Worm (Caenorhabditis elegans) whole organism, L3 larva: ENCODE results near the gene Y39G8B.13.

Experiments used
- R02D3.7 ChIP-seq: fragments of 150-350 bp; optimal IDR thresholded peaks from 2 replicates; lab custom pipeline; 2014; ENCODE audit warnings: missing biosample characterization, missing genetic modification characterization
- ZK546.5 ChIP-seq: sonication (generic microtip); optimal IDR thresholded peaks from 2 replicates; lab custom pipeline; 2017; ENCODE audit warnings: missing biosample characterization, missing genetic modification characterization
- aly-2 ChIP-seq: fragments of 150-350 bp; optimal IDR thresholded peaks from 2 replicates; lab custom pipeline; 2014; ENCODE audit warnings: missing biosample characterization, missing genetic modification characterization
- daf-12 ChIP-seq: fragments of 150-350 bp; optimal IDR thresholded peaks from 2 replicates; lab custom pipeline; 2014; ENCODE audit warnings: missing biosample characterization, missing genetic modification reagents, missing genetic modification characterization
- egl-27 ChIP-seq: sonication (generic microtip); optimal IDR thresholded peaks from 4 replicates; lab custom pipeline; 2017; ENCODE audit warnings: missing biosample characterization, missing genetic modification reagents, missing genetic modification characterization
- elt-2 ChIP-seq: sonication (generic microtip); optimal IDR thresholded peaks from 2 replicates; lab custom pipeline; 2016; ENCODE audit warnings: missing genetic modification reagents, mild to moderate bottlenecking, missing genetic modification characterization, missing compliant biosample characterization
- elt-3 ChIP-seq, 3 experiments: fragments of 150-350 bp in 1 of 3; sonication (generic microtip) in 2 of 3; optimal IDR thresholded peaks; 2 replicates in 2 of 3; 4 replicates in 1 of 3; lab custom pipeline; 2014 to 2017; ENCODE audit warnings: missing biosample characterization in 3 of 3, missing genetic modification characterization in 3 of 3
- fos-1 ChIP-seq: fragments of 150-350 bp; optimal IDR thresholded peaks from 2 replicates; lab custom pipeline; 2014; ENCODE audit warnings: missing biosample characterization, missing genetic modification characterization
- hmg-11 ChIP-seq: sonication (generic microtip); optimal IDR thresholded peaks from 2 replicates; lab custom pipeline; 2016; ENCODE audit warnings: missing genetic modification characterization, missing compliant biosample characterization
- lin-15B ChIP-seq: fragments of 150-350 bp; optimal IDR thresholded peaks from 2 replicates; lab custom pipeline; 2014; ENCODE audit warnings: missing biosample characterization, missing genetic modification characterization
- lsy-12 ChIP-seq: sonication (generic microtip); optimal IDR thresholded peaks from 2 replicates; lab custom pipeline; 2016; ENCODE audit warnings: mild to moderate bottlenecking, missing genetic modification characterization, missing compliant biosample characterization
- mdl-1 ChIP-seq: fragments of 150-350 bp; optimal IDR thresholded peaks from 2 replicates; lab custom pipeline; 2014; ENCODE audit warnings: missing biosample characterization, missing genetic modification characterization
- nfya-1 ChIP-seq: sonication (generic microtip); optimal IDR thresholded peaks from 2 replicates; lab custom pipeline; 2017; ENCODE audit warnings: missing genetic modification characterization, mild to moderate bottlenecking, missing compliant biosample characterization, antibody characterized with exemption, moderate library complexity; ENCODE audit not compliant: insufficient read depth
- nhr-12 ChIP-seq: fragments of 150-350 bp; optimal IDR thresholded peaks from 2 replicates; lab custom pipeline; 2014; ENCODE audit warnings: missing biosample characterization, missing genetic modification characterization
- nhr-23 ChIP-seq: fragments of 150-350 bp; optimal IDR thresholded peaks from 2 replicates; lab custom pipeline; 2014; ENCODE audit warnings: missing biosample characterization, missing genetic modification reagents, missing genetic modification characterization
- nhr-237 ChIP-seq: fragments of 150-350 bp; optimal IDR thresholded peaks from 2 replicates; lab custom pipeline; 2014; ENCODE audit warnings: missing biosample characterization, missing genetic modification characterization
- nhr-25 ChIP-seq: sonication (generic microtip); optimal IDR thresholded peaks from 2 replicates; lab custom pipeline; 2017; ENCODE audit warnings: missing biosample characterization, missing genetic modification characterization
- nhr-43 ChIP-seq: sonication (generic microtip); optimal IDR thresholded peaks from 2 replicates; lab custom pipeline; 2016; ENCODE audit warnings: mild to moderate bottlenecking, missing genetic modification characterization, missing compliant biosample characterization; ENCODE audit not compliant: poor library complexity, severe bottlenecking
- nhr-76 ChIP-seq: fragments of 150-350 bp; sonication (generic microtip); optimal IDR thresholded peaks from 5 replicates; lab custom pipeline; 2014; ENCODE audit warnings: missing biosample characterization, missing genetic modification characterization
- pqm-1 ChIP-seq: fragments of 150-350 bp; optimal IDR thresholded peaks from 2 replicates; lab custom pipeline; 2017; ENCODE audit warnings: missing biosample characterization, missing genetic modification characterization, inconsistent platforms
- sea-2 ChIP-seq: fragments of 150-350 bp; sonication (generic microtip); optimal IDR thresholded peaks from 4 replicates; lab custom pipeline; 2014; ENCODE audit warnings: missing biosample characterization, missing genetic modification reagents, missing genetic modification characterization
- skn-1 ChIP-seq: fragments of 150-350 bp; optimal IDR thresholded peaks from 2 replicates; lab custom pipeline; 2014; ENCODE audit warnings: missing biosample characterization, missing genetic modification characterization
- snpc-4 ChIP-seq: fragments of 150-350 bp; optimal IDR thresholded peaks from 2 replicates; lab custom pipeline; 2014; ENCODE audit warnings: missing biosample characterization, missing genetic modification characterization
- tbx-2 ChIP-seq: sonication (generic microtip); optimal IDR thresholded peaks from 2 replicates; lab custom pipeline; 2016; ENCODE audit warnings: mild to moderate bottlenecking, missing genetic modification characterization, missing compliant biosample characterization
- ztf-11 ChIP-seq: fragments of 150-350 bp; optimal IDR thresholded peaks from 2 replicates; lab custom pipeline; 2014; ENCODE audit warnings: missing biosample characterization, missing genetic modification characterization
- ztf-4 ChIP-seq: fragments of 150-350 bp; optimal IDR thresholded peaks from 2 replicates; lab custom pipeline; 2014; ENCODE audit warnings: missing biosample characterization, missing genetic modification characterization

Y39G8B.13 gene

ce11 chrII:14005183-14005582 lies 22.3 kb upstream of the Y39G8B.13 start:
- TF ChIP-seq nhr-23 (tag; lab: Kevin White, UChicago) (no peak), aly-2 (tag; lab: Kevin White, UChicago) (no peak), R02D3.7 (tag; lab: Kevin White, UChicago) (no peak), elt-3 (tag; optimal IDR thresholded peaks at IDR 0.05; lab: Kevin White, UChicago) (no peak), ZK546.5 (tag; lab: Kevin White, UChicago) (no peak), nhr-12 (tag; lab: Kevin White, UChicago) (no peak), tbx-2 (no peak), egl-27 (no peak), hmg-11 (tag; lab: Kevin White, UChicago) (no peak), lin-15B (tag; lab: Kevin White, UChicago) (no peak), mdl-1 (tag; lab: Kevin White, UChicago) (no peak), elt-2 (tag; lab: Kevin White, UChicago) (no peak), sea-2 (no peak), nhr-25 (tag; lab: Kevin White, UChicago) (no peak), nfya-1 (no peak), snpc-4 (no peak), pqm-1 (tag; lab: Kevin White, UChicago) (no peak), ztf-11 (tag; lab: Kevin White, UChicago) (no peak)

- TF ChIP-seq nhr-43: peak; percentile 56
- TF ChIP-seq fos-1 (tag; lab: Kevin White, UChicago): no peak
- TF ChIP-seq snpc-4: no peak
These were observed 21.9 kb upstream of the Y39G8B.13 start for ce11 chrII:14004770-14005169.

ce11 chrII:14003821-14004430 lies 21.1 kb upstream of the Y39G8B.13 start:
- no peak for TF ChIP-seq nhr-76
- peak; percentile 26 for TF ChIP-seq elt-2 (tag; lab: Kevin White, UChicago)
- TF ChIP-seq nhr-237 (tag; lab: Kevin White, UChicago): no peak
- TF ChIP-seq snpc-4: peak; percentile 35

- TF ChIP-seq tbx-2 (no peak), elt-2 (tag; lab: Kevin White, UChicago) (peak; percentile 34)
These were observed 19.4 kb upstream of the Y39G8B.13 start, which contains the start of gene F01D5.5 for ce11 chrII:14002200-14002599. Gene F01D5.5, minus strand, starts transcription at chrII:14002300.

ce11 chrII:14000044-14000443 lies 17.2 kb upstream of the Y39G8B.13 start, which contains the start of gene F01D5.3:
Gene F01D5.3, minus strand, starts transcription at chrII:14000144.
- TF ChIP-seq elt-2 (tag; lab: Kevin White, UChicago): peak; percentile 42

- TF ChIP-seq daf-12 (tag; lab: Kevin White, UChicago): no peak
- TF ChIP-seq ztf-4: no peak
- TF ChIP-seq aly-2 (tag; lab: Kevin White, UChicago): no peak
- TF ChIP-seq ztf-11 (tag; lab: Kevin White, UChicago): no peak
- TF ChIP-seq skn-1 (tag; lab: Kevin White, UChicago): no peak
- TF ChIP-seq sea-2: no peak
- TF ChIP-seq lin-15B (tag; lab: Kevin White, UChicago): no peak
- no peak for TF ChIP-seq ZK546.5 (tag; lab: Kevin White, UChicago)
These were observed 16.1 kb upstream of the Y39G8B.13 start, which contains the start of gene F01D5.2 for ce11 chrII:13998964-13999363. Gene F01D5.2, minus strand, starts transcription at chrII:13999064.

- TF ChIP-seq lsy-12 (tag; lab: Kevin White, UChicago): no peak
- no peak for TF ChIP-seq egl-27
- peak; percentile 35 for TF ChIP-seq pqm-1 (tag; lab: Kevin White, UChicago)
- TF ChIP-seq, all 47 proteins: peak for 1
These were observed 15.1 kb upstream of the Y39G8B.13 start for ce11 chrII:13997989-13998388.

- TF ChIP-seq elt-2 (tag; lab: Kevin White, UChicago) (peak; percentile 75), tbx-2 (no peak), pqm-1 (tag; lab: Kevin White, UChicago) (peak; percentile 64), lsy-12 (tag; lab: Kevin White, UChicago) (no peak)
These were observed 14.6 kb upstream of the Y39G8B.13 start, which contains the start of gene F01D5.1 for ce11 chrII:13997477-13997876. Gene F01D5.1, minus strand, starts transcription at chrII:13997581.
